Worm (Caenorhabditis elegans): Measurements from ENCODE around the gene C04E12.2.

Gene C04E12.2

ce11 chrV:3333334-3333733 lies 34.5 kb upstream of the C04E12.2 start, which contains the start of gene C17B7.5:
Gene C17B7.5, plus strand, starts transcription at chrV:3333634.
- TF ChIP-seq nfya-1 (tag; optimal IDR thresholded peaks at IDR 0.05; ENCODE audit: insufficient read depth) (no peak), elt-1 (tag; optimal IDR thresholded peaks at IDR 0.05) (no peak), ceh-16 (tag; optimal IDR thresholded peaks at IDR 0.05) (no peak), lin-39 (tag; optimal IDR thresholded peaks at IDR 0.05) (no peak), ceh-82 (tag; optimal IDR thresholded peaks at IDR 0.05) (no peak), R02D3.7 (tag; optimal IDR thresholded peaks at IDR 0.05) (no peak), jun-1 (tag; optimal IDR thresholded peaks at IDR 0.05) (no peak), egl-27 (tag; optimal IDR thresholded peaks at IDR 0.05) (no peak), ceh-28 (tag; optimal IDR thresholded peaks at IDR 0.05) (no peak), nhr-12 (tag; optimal IDR thresholded peaks at IDR 0.05) (no peak), ztf-11 (tag; optimal IDR thresholded peaks at IDR 0.05) (no peak), elt-3 (tag; optimal IDR thresholded peaks at IDR 0.05) (no peak), nhr-28 (tag; optimal IDR thresholded peaks at IDR 0.05) (no peak), nhr-43 (tag; optimal IDR thresholded peaks at IDR 0.05; ENCODE audit: poor library complexity, severe bottlenecking) (no peak), zag-1 (tag; optimal IDR thresholded peaks at IDR 0.05) (no peak), elt-2 (tag; optimal IDR thresholded peaks at IDR 0.05) (no peak)

DNA sequence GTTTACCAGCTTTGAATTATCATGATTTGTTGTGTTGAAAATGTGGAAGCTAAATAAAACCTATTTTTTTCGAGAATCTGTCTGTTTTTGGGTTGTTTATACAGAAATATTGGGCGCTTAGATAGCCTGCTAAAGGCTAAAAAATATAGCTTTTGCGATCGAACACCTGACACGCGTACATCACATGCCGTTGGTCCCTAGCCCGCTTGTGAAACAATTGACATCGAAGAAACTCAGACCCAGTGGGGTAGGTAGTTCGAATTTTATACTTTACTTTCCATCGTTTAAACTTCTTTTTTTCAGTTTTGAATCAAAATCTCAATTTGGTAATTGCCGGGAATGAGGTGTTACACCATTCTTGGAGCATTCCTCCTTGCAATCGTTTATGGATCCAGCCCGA lies 28.9 kb upstream of the C04E12.2 start, which contains the start of gene C17B7.4:
Gene C17B7.4 (plus strand): TSS at position 301 of the 400 bp plus-strand sequence.
- TF ChIP-seq ceh-9 (tag; optimal IDR thresholded peaks at IDR 0.05), result no peak

DNA sequence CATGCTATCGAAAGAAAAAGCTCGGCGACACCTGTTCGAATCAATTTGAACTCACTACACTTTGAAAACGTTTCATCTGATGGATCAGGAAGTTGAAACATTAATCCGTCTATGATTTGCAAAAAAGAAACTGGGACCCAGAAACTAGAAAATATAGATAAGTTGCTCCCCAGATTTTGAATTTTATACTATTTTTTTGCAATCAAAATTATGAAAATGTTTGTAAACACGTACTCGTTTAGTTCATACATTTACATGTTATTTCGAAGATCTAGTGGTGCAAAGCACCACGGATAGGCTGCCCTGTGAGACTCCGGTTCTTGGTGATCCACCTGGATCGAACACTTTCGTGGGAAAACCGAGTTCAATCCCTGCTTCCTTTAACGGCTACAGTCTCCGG lies 26.0 kb upstream of the C04E12.2 start, which contains the start of gene C17B7.10:
Gene C17B7.10 (minus strand): TSS at position 101 of the 400 bp plus-strand sequence.
- TF ChIP-seq zag-1 (tag; optimal IDR thresholded peaks at IDR 0.05), result no peak
- no peak for TF ChIP-seq egl-5 (tag; optimal IDR thresholded peaks at IDR 0.05)
- TF ChIP-seq ztf-4 (tag; optimal IDR thresholded peaks at IDR 0.05), result no peak
- TF ChIP-seq fos-1 (tag; optimal IDR thresholded peaks at IDR 0.05), result no peak
- TF ChIP-seq nhr-43 (tag; optimal IDR thresholded peaks at IDR 0.05; ENCODE audit: poor library complexity, severe bottlenecking), result no peak
- TF ChIP-seq skn-1 (tag; optimal IDR thresholded peaks at IDR 0.05), result no peak
- TF ChIP-seq ZK546.5 (tag; optimal IDR thresholded peaks at IDR 0.05), result no peak
- TF ChIP-seq nfya-1 (tag; optimal IDR thresholded peaks at IDR 0.05; ENCODE audit: insufficient read depth), result no peak
- no peak for TF ChIP-seq sea-2 (GFP tag; optimal IDR thresholded peaks at IDR 0.05)
- TF ChIP-seq nhr-25 (tag; optimal IDR thresholded peaks at IDR 0.05), result no peak
- TF ChIP-seq unc-39 (tag; optimal IDR thresholded peaks at IDR 0.05), result no peak
- no peak for TF ChIP-seq jun-1 (tag; optimal IDR thresholded peaks at IDR 0.05)
- no peak for TF ChIP-seq lin-15B (tag; optimal IDR thresholded peaks at IDR 0.05)
- TF ChIP-seq aly-2 (tag; optimal IDR thresholded peaks at IDR 0.05), result no peak
- TF ChIP-seq lsy-12 (tag; optimal IDR thresholded peaks at IDR 0.05), result no peak
- TF ChIP-seq nhr-11 (tag; optimal IDR thresholded peaks at IDR 0.05), result no peak
- no peak for TF ChIP-seq fkh-2 (tag; optimal IDR thresholded peaks at IDR 0.05)
- TF ChIP-seq nhr-77 (tag; optimal IDR thresholded peaks at IDR 0.05), result no peak
- TF ChIP-seq eor-1 (tag; optimal IDR thresholded peaks at IDR 0.05), result no peak
- no peak for TF ChIP-seq elt-2 (tag; optimal IDR thresholded peaks at IDR 0.05)

DNA sequence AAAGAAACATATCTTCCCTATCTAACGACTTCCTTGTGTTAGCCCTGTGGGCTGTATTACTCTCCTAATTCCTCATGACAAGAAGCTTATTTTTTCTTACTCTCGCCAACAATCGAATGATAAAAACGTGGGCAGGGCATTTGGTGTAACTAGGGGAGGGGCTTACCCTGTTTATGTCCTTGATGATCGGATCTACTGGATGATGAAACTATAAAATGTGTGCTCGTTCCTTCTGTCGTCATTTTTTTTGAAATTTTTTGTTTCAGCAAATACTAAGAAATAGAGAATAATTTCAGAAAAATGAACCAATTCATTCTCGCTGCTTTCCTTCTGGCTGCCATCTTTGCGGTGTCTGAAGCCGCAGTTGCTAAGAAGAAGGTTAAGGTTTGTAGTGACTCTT lies 25.4 kb upstream of the C04E12.2 start, which contains the start of gene C17B7.3:
Gene C17B7.3 (plus strand): TSS at position 301 of the 400 bp plus-strand sequence.
- no peak for TF ChIP-seq fos-1 (tag; optimal IDR thresholded peaks at IDR 0.05)

DNA sequence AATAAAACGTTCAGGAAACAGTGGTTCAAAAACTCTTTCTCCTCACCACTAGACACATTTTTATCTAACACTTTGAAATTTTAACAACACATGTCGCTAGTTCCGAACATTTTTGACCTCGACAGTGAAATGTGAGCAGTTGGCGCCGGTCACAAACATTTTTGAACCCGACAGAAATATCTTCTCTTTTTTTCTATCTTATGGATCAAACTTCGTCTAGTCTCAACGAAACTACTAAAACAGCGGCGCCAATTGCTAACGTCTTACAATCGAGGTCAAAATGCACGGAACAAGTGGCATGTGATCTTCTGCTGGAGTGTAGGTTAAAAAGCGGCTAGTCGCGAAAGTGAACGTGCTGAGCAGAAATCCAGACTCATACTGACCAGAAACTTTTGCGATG lies 23.9 kb upstream of the C04E12.2 start:
- TF ChIP-seq mdl-1 (tag; optimal IDR thresholded peaks at IDR 0.05) (no peak), unc-39 (tag; optimal IDR thresholded peaks at IDR 0.05) (no peak), nhr-25 (tag; optimal IDR thresholded peaks at IDR 0.05) (no peak), nhr-43 (tag; optimal IDR thresholded peaks at IDR 0.05; ENCODE audit: poor library complexity, severe bottlenecking) (no peak), ceh-16 (tag; optimal IDR thresholded peaks at IDR 0.05) (no peak), lsy-12 (tag; optimal IDR thresholded peaks at IDR 0.05) (no peak)

Data from whole organism, L3 larva.